Worm (Caenorhabditis elegans) whole organism, L4/young adult: ENCODE results near the gene dhs-11.

ENCODE experiments used
- W03F9.2 ChIP-seq: fragments of 150-350 bp; optimal IDR thresholded peaks from 2 replicates; lab custom pipeline; 2014; ENCODE audit warnings: missing biosample characterization, missing genetic modification characterization
- dao-5 ChIP-seq: sonication (generic microtip); optimal IDR thresholded peaks from 2 replicates; lab custom pipeline; 2016; ENCODE audit warnings: missing genotype, missing genetic modification characterization, moderate library complexity, missing compliant biosample characterization
- him-1 ChIP-seq: sonication (generic microtip); optimal IDR thresholded peaks from 2 replicates; lab custom pipeline; 2016; ENCODE audit warnings: missing genotype, missing genetic modification reagents, missing genetic modification characterization, missing compliant biosample characterization

The dhs-11 gene

DNA sequence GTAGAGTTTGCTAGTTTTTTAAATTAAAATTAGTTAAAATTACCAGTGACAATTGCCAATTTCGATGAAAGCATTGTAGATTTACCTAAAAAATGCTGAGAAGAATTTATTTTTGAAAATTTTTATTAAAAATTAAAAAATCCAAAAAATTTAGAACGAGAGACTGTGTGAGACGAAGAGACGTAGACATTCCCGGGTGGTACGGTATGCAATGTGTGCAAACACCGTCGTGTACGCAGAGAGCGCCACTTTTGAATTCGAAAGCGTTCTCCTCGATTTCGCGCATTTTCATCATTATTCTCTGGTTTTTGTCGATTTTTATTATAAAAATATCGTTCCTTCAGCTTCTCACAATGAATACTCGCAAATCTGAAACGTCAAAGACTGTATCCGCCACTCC lies at the start of gene dhs-11, which contains the start of gene orc-1:
Gene dhs-11, minus strand, starts transcription at position 85 of the 400 bp plus-strand sequence.
Gene orc-1, plus strand, starts transcription at position 349 of the 400 bp plus-strand sequence.
- no peak for TF ChIP-seq him-1 (tag; lab: Kevin White, UChicago)
- TF ChIP-seq W03F9.2 (tag; lab: Kevin White, UChicago) = peak; percentile 70

DNA sequence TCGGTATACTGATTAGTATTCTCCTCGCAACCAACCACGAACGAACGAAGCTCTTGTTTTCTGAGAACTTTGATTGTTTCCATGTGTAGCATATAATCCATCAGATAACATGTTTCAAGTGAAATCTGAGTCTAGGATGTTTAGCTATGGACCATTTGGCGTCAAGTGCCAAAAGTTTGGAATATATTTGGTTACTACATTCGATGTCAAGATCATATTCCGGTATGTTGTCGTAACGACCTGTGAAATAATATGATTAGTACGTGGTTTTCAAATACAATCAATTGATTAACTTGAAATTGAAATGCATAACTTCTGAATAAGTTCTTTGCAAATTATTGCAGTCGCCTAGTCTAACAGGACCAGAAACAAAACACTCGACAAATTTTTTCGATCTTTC lies 48.4 kb upstream of the dhs-11 start, which contains the start of gene Y39A1A.17:
Gene Y39A1A.17, minus strand, starts transcription at position 101 of the 400 bp plus-strand sequence.
- no peak for TF ChIP-seq dao-5 (tag; lab: Kevin White, UChicago)
- no peak for TF ChIP-seq him-1 (tag; lab: Kevin White, UChicago)

DNA sequence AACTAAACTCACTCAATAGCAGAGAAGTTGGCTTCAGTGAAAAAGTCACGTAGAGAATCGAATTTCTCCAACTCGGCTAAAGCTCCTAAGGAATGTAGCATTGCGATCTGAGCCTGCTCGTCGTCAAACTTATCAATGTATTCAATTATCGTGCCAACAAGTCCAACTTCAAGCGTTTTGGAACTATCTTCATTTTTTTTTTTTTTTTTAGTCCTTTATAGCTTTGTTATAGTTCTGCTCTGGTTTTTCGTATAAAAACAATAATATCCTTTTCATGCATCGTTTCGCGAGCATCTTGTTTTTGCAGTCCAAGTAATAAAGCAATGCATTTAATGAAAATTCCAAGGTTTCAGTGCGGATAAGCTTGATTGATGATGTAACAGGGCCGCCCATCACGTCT lies 46.4 kb upstream of the dhs-11 start, which contains the start of gene Y39A1A.31:
Gene Y39A1A.31, minus strand, starts transcription at position 101 of the 400 bp plus-strand sequence.
- TF ChIP-seq W03F9.2 (tag; lab: Kevin White, UChicago) = no peak
- TF ChIP-seq dao-5 (tag; lab: Kevin White, UChicago) = no peak
- TF ChIP-seq him-1 (tag; lab: Kevin White, UChicago) = no peak

DNA sequence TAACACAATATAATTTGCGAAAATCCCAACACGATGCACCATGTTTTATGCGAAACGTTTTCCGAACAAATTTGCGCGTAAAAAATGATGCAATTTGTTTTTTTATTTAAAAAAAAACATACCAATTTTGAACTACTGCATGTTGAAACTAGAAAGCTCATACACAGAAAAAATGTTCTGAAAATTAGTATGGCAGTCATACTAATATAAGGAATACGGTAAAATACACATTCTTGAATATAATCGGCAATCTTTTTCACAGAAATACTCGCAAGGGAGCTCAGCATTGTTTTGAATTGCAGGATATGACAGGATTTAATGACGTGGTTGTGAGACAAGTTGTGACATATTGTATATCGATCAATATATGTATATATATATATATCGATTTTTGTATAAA lies 36.3 kb upstream of the dhs-11 start, which contains the start of gene Y39A1A.16:
Gene Y39A1A.16, plus strand, starts transcription at position 301 of the 400 bp plus-strand sequence.
- no peak for TF ChIP-seq dao-5 (tag; lab: Kevin White, UChicago)

DNA sequence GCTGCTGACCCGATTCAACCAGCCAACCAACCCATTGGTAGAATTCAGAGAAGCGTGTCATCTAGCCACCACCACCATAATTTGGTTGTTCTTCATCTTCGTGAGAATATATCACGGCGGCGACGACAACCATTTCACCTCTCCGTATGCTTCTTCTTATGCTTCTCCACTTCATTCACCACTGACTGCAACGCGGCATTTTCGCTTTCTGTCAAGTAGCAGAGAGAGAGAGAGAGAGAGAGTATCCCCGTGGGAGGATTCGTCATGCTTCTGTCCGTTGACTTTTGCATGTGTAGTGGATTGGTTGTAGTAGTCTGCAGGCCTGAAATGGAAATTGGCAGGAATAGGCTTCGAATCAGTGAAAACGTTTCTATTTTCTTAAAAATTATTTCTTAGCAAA lies 29.2 kb upstream of the dhs-11 start:
- TF ChIP-seq him-1 (tag; lab: Kevin White, UChicago) (no peak), dao-5 (tag; lab: Kevin White, UChicago) (no peak), W03F9.2 (tag; lab: Kevin White, UChicago) (no peak)

DNA sequence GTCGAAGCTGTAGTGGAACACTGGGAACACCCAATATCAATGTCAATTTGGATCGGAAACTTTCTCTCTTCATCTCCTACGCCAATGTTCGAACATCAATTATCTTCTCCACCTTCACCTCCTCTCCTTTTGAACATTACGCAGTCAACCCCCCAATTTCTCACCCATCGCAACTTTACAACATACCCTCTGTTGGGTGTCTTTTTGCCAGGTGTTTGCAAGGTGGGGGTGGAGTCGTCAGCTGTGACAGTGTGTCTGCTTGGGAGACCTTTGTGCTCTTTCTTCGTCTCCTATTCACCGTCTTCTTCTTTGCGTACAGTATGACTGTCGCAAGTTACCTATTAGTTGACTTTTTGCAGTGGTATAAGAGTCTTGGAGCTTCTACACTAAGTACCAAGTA lies 24.0 kb upstream of the dhs-11 start:
- TF ChIP-seq W03F9.2 (tag; lab: Kevin White, UChicago) = no peak
- TF ChIP-seq him-1 (tag; lab: Kevin White, UChicago) = no peak
- TF ChIP-seq dao-5 (tag; lab: Kevin White, UChicago) = no peak

DNA sequence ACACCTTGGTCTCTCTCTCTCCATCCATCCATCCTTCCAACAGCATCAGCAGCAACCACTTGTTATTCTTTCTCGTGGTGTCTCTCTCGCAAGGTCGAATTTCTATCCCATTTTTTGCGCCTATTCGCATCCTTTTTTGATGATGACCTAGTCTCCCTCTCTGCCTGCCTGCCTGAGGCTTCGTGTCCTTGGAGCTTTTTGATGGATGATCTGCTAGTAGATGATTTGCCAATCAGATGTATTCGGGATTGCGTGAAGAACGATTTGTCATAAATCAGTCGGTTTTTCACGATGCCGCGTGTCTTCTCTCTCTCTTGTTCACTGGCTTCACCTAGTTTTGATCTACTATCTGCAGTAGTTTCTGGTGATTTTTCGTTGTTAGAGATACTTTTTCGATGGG lies 18.6 kb upstream of the dhs-11 start:
- no peak for TF ChIP-seq dao-5 (tag; lab: Kevin White, UChicago)
- TF ChIP-seq him-1 (tag; lab: Kevin White, UChicago) = no peak
- no peak for TF ChIP-seq W03F9.2 (tag; lab: Kevin White, UChicago)

DNA sequence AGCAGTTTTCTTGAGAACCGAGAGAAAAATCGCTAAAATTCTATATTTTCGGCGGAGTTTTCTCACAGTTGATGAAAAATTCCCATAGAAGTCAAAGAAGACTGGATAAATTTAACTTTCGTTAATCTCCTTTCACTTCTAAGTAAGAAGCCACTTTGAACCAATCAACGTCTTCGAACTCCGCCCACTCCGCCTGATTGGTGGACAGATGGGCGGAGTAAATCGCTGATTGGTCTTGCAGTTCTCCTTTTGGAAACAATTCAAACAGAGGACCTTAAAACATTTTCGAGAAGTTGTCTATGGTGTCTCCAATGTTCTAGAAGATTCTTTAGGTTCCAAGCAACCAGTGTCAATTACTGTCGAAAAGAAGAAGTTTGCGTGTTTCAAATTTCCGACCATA lies 15.7 kb upstream of the dhs-11 start:
- TF ChIP-seq W03F9.2 (tag; lab: Kevin White, UChicago) = no peak
- TF ChIP-seq dao-5 (tag; lab: Kevin White, UChicago) = no peak
- no peak for TF ChIP-seq him-1 (tag; lab: Kevin White, UChicago)

DNA sequence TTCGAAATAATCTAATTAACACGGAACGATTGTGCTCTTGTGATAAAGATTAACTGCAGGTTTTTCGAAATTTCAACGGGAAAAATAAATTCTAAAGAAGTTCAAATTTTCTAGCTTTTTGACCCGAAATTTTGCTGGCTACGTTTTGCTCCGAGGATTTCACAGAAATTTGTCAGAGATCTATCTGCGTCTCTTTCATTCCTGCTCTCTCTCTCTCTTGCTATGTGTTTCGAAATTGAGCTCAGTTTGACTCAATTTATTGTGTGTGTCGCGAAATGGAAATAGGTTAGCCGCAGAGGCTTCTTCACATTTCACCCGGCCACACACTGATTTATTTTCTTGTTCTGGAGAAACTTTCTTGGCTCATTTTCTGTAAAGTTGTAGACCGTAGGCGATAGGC lies 15.0 kb upstream of the dhs-11 start:
- TF ChIP-seq dao-5 (tag; lab: Kevin White, UChicago) (no peak), W03F9.2 (tag; lab: Kevin White, UChicago) (no peak), him-1 (tag; lab: Kevin White, UChicago) (no peak)

DNA sequence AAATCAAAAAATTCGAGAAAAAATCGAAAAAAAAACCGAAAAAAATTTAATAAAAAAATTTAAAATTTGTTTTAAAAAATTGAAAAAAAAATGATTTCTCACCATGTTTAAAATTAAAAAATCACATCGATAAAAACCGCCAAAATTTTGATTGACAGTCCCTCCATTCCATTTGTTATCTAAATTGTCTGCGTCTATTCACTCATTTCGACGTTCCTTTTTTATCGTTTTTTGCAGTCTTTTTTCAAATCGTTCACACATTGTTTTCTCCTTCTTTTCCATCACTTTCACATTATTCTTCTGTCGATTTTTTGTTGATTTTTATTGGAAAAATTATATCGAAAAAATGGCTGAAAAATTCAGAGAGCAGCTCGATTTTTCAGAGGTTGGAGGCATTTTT lies 13.4 kb upstream of the dhs-11 start:
- TF ChIP-seq dao-5 (tag; lab: Kevin White, UChicago) = no peak
- TF ChIP-seq him-1 (tag; lab: Kevin White, UChicago) = no peak
- TF ChIP-seq W03F9.2 (tag; lab: Kevin White, UChicago) = no peak

DNA sequence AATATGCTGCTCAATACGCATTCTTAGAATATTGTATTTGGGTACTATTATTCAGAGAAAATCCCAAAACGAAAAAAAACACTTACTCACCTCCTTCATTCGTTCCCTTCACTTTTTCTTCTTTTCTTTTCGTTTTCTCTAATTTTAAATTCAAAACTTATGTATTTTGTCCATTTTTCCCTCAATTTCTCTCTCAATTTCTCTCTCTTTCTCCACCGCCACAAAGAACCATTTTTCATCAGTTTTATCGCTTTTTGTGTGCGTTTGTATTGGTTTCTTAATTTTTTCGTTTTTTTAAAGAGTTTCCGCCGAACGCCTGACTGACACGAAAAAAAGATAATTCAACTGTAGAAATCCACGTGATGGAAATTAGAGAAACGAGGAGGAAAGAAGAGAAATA lies 12.1 kb upstream of the dhs-11 start, which contains the start of gene cnt-2:
Gene cnt-2, plus strand, starts transcription at position 301 of the 400 bp plus-strand sequence.
- no peak for TF ChIP-seq dao-5 (tag; lab: Kevin White, UChicago)
- no peak for TF ChIP-seq W03F9.2 (tag; lab: Kevin White, UChicago)
- TF ChIP-seq him-1 (tag; lab: Kevin White, UChicago) = no peak

DNA sequence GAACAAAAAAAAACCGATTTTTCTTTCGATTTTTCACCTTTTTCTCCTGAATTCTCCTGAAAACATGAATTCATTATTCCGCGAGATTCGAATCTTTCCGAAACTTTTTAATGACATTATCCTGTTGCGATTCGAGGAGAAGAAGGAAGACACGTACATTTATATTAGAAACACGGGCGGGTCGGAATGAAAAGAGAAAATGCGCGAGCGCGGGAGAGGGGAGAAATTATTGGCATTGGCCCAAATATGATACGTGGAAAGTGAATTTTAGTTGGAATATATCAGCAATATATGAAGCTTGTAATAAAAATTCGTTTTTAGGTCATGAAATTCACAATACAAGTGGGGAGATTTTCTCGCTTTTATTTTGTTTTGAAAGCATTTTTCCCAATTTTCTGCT lies 10.8 kb upstream of the dhs-11 start:
- TF ChIP-seq him-1 (tag; lab: Kevin White, UChicago) (no peak), dao-5 (tag; lab: Kevin White, UChicago) (no peak), W03F9.2 (tag; lab: Kevin White, UChicago) (no peak)

DNA sequence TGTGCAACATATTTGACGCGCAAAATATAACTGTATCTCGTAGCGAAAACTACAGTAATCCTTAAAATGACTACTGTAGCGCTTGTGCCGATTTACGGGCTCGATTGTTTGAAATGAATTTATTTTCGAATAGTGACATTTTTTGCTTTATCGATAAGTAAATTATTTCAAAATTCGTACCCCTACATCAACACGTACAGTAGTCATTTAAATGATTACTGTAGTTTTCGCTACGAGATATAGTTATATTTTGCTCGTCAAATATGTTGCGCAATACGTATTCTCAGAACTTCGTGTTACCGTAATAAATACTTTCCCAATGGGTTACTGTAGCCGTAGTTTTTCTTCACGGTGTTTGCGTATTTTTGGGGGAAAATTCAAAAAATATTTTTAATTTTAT lies 10.2 kb upstream of the dhs-11 start:
- TF ChIP-seq dao-5 (tag; lab: Kevin White, UChicago) (no peak), W03F9.2 (tag; lab: Kevin White, UChicago) (no peak), him-1 (tag; lab: Kevin White, UChicago) (no peak)

DNA sequence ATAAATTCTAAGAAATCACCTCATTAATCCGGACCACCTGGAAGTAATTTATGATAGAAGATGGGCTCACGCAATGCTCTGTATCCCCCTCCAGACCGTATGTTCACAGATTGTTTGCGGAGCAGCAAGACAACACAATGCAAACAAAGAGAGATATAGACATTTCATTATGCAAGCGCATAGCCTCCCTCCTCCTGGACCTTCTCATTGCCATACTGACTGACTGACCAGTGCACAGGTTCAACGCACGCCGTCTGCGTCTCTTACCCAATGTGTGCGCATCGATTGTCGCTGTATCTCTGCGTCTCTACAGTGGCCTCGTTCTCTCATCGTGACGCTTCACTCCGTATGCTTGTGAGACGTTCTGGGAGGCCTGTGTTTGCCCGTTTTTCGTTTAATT lies 9.0 kb upstream of the dhs-11 start:
- TF ChIP-seq W03F9.2 (tag; lab: Kevin White, UChicago) (no peak), him-1 (tag; lab: Kevin White, UChicago) (no peak), dao-5 (tag; lab: Kevin White, UChicago) (no peak)
